Worm (Caenorhabditis elegans): Measurements from ENCODE around the gene tor-1.
A peak's percentile ranks its signal among the peaks of the same experiment; 100 is the strongest.

The tor-1 gene

DNA sequence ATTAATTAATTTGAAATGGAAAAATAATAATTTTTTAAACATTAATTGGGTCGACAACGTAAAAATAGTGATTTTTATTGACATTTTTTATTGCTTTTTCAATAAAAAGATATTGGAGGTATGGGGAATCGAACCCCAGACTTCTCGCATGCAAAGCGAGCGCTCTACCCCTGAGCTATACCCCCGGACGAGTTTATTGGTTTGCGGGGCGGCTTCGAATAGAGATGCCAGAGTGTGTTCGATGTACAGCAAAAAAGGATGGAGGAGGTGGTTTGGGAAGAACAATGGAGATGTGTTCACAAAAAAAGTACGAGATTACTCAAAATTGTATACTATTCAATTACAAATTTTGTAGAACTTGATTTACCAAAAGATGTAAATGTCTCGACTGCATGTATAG lies 28.1 kb upstream of the tor-1 start:
- TF ChIP-seq unc-3 (GFP tag; conservative IDR thresholded peaks at IDR 0.05) (0 out of 2 replicates have a peak, but pooled peaks have one; percentile 19), unc-3 (tag; optimal IDR thresholded peaks at IDR 0.05) (no peak), madf-2 (tag; optimal IDR thresholded peaks at IDR 0.05) (no peak), nhr-232 (tag; optimal IDR thresholded peaks at IDR 0.05) (peak; percentile 55), pha-2 (tag; optimal IDR thresholded peaks at IDR 0.05) (peak; percentile 51), ttx-3 (tag; optimal IDR thresholded peaks at IDR 0.05) (peak; percentile 71), elt-2 (tag; optimal IDR thresholded peaks at IDR 0.05) (peak; percentile 63), unc-86 (tag; optimal IDR thresholded peaks at IDR 0.05) (peak; percentile 27), odd-2 (tag; optimal IDR thresholded peaks at IDR 0.05) (peak; percentile 8), zip-5 (tag; optimal IDR thresholded peaks at IDR 0.05) (peak; percentile 6), che-1 (tag; optimal IDR thresholded peaks at IDR 0.05) (peak; percentile 66), ceh-34 (tag; optimal IDR thresholded peaks at IDR 0.05) (peak; percentile 22), sdc-2 (tag; optimal IDR thresholded peaks at IDR 0.05) (no peak), tbx-7 (tag; optimal IDR thresholded peaks at IDR 0.05) (no peak), lin-11 (tag; optimal IDR thresholded peaks at IDR 0.05) (peak; percentile 56), hlh-6 (tag; optimal IDR thresholded peaks at IDR 0.05) (no peak), Y22D7AL.16 (tag; optimal IDR thresholded peaks at IDR 0.05) (peak; percentile 28), C38D4.7 (GFP tag; optimal IDR thresholded peaks at IDR 0.05) (peak; percentile 59), ztf-16 (tag; optimal IDR thresholded peaks at IDR 0.05) (no peak), pha-4 (tag; optimal IDR thresholded peaks at IDR 0.05) (no peak), nfya-1 (tag; optimal IDR thresholded peaks at IDR 0.05) (peak; percentile 40), tbx-2 (tag; optimal IDR thresholded peaks at IDR 0.05) (peak; percentile 10)

DNA sequence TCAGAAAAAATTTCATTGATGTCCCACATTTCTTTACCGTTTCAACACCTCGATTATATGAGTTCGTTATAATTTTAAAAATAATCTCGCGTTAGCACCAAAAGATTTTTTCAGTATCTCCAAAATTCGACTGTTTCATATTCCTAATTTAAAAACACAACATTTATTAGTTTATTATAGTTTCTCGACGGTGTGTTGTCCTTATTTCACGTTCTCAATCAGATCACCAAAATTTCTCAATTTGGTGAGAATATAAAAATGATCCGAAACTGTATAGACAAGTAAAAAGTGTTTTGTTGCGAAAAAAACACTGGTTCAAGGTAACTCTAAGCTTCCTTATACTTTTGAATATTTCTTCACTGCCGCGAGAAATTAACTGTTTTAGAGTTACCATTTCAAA lies 23.1 kb upstream of the tor-1 start:
- TF ChIP-seq ahr-1 (tag; optimal IDR thresholded peaks at IDR 0.05) (no peak), odd-2 (tag; optimal IDR thresholded peaks at IDR 0.05) (no peak), hlh-8 (tag; optimal IDR thresholded peaks at IDR 0.05) (no peak), K09A11.1 (tag; optimal IDR thresholded peaks at IDR 0.05; ENCODE audit: insufficient read depth) (no peak), mec-3 (tag; optimal IDR thresholded peaks at IDR 0.05; ENCODE audit: borderline replicate concordance) (no peak), ref-2 (tag; optimal IDR thresholded peaks at IDR 0.05) (no peak), nhr-232 (tag; optimal IDR thresholded peaks at IDR 0.05) (no peak), elt-4 (tag; optimal IDR thresholded peaks at IDR 0.05) (no peak), ets-4 (tag; optimal IDR thresholded peaks at IDR 0.05) (no peak), ceh-19 (GFP tag; optimal IDR thresholded peaks at IDR 0.05) (no peak), lim-6 (tag; optimal IDR thresholded peaks at IDR 0.05) (no peak), tbx-2 (tag; optimal IDR thresholded peaks at IDR 0.05) (no peak), ceh-2 (tag; optimal IDR thresholded peaks at IDR 0.05) (no peak), sdc-2 (tag; optimal IDR thresholded peaks at IDR 0.05) (no peak), che-1 (tag; optimal IDR thresholded peaks at IDR 0.05) (no peak), C38D4.7 (GFP tag; optimal IDR thresholded peaks at IDR 0.05) (no peak), tbx-7 (tag; optimal IDR thresholded peaks at IDR 0.05) (no peak)

DNA sequence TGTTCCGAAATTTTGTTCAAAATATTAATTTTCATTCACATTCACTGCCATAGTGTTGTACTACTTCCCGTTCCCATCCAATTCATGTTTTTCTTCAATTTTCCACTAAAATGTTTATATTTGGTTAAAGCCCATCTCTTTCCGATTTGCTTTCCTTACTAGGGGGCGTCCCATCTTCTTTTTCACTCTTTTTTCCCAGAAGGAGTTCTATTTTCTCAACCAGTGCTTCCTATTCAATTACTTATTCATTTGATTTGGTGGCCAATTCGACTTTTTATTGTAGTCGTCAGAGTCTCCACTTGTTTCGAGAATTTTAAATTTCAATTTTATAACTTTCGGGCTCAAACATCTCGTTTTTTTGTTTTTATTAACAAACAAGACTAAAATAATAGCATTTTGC lies 16.2 kb upstream of the tor-1 start:
- TF ChIP-seq unc-3 (GFP tag; conservative IDR thresholded peaks at IDR 0.05) (no peak), unc-3 (tag; optimal IDR thresholded peaks at IDR 0.05) (no peak), nhr-11 (tag; optimal IDR thresholded peaks at IDR 0.05) (no peak), pha-2 (tag; optimal IDR thresholded peaks at IDR 0.05) (no peak), ttx-3 (tag; optimal IDR thresholded peaks at IDR 0.05) (no peak), hlh-13 (GFP tag; optimal IDR thresholded peaks at IDR 0.05) (no peak), npax-4 (tag; optimal IDR thresholded peaks at IDR 0.05) (no peak)

DNA sequence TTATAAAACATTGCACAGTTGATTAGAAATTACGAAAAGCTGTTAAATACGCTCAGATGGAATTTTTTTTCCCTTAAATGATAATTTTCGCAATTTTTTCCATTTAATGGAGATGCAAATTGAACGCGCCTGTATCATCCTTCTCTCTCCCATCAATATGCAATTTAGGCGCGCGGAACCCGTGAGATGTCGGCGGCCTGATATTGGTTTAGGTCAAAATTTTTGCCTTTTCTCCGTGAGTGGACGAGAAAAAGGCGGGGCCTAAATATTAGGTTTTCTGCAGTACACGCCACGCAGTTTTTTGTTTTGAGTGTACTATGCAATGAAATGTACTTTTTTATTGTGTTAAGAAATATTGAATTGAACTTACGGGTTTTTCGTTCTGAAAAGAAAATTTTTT lies 4.3 kb upstream of the tor-1 start:
- TF ChIP-seq dve-1 (tag; optimal IDR thresholded peaks at IDR 0.05) (no peak), ets-4 (tag; optimal IDR thresholded peaks at IDR 0.05) (no peak), pat-9 (tag; optimal IDR thresholded peaks at IDR 0.05) (no peak), ceh-45 (GFP tag; IDR thresholded peaks at IDR 0.05) (no peak), pha-4 (tag; optimal IDR thresholded peaks at IDR 0.05) (no peak), hlh-15 (tag; optimal IDR thresholded peaks at IDR 0.05) (no peak), unc-86 (tag; optimal IDR thresholded peaks at IDR 0.05) (no peak), pqm-1 (tag; optimal IDR thresholded peaks at IDR 0.05) (no peak), ceh-9 (tag; optimal IDR thresholded peaks at IDR 0.05) (no peak), zip-5 (tag; optimal IDR thresholded peaks at IDR 0.05) (no peak), ceh-6 (GFP tag; optimal IDR thresholded peaks at IDR 0.05) (no peak), lim-6 (tag; optimal IDR thresholded peaks at IDR 0.05) (no peak), hlh-6 (tag; optimal IDR thresholded peaks at IDR 0.05) (no peak), fkh-6 (tag; optimal IDR thresholded peaks at IDR 0.05) (no peak), ceh-24 (tag; optimal IDR thresholded peaks at IDR 0.05) (no peak)

Data from whole organism, late embryonic.